Fruit fly (Drosophila melanogaster) whole organism, embryonic: ENCODE results near the gene Gart.
A peak's percentile ranks its signal among the peaks of the same experiment; 100 is the strongest.

Experiments
- Atf-2 ChIP-seq: fragments of 200-800 bp; sonication (Bioruptor generic); optimal IDR thresholded peaks from 2 replicates; lab custom pipeline; 2016; ENCODE audit warnings: missing biosample characterization, missing genetic modification characterization
- Atf6 ChIP-seq: fragments of 200-800 bp; sonication (Bioruptor generic); IDR thresholded peaks from 2 replicates; pipeline ENCODE4 v1.3.6; 2022; ENCODE audit warnings: missing biosample characterization, missing genetic modification characterization
- Blimp-1 ChIP-seq: fragments of 200-800 bp; sonication (Bioruptor generic); optimal IDR thresholded peaks from 3 replicates; lab custom pipeline; 2018; ENCODE audit warnings: missing biosample characterization, missing genetic modification characterization, mild to moderate bottlenecking, moderate library complexity, missing genetic modification reagents
- CG10267 ChIP-seq: fragments of 200-800 bp; sonication (Bioruptor generic); optimal IDR thresholded peaks from 2 replicates; lab custom pipeline; 2018; ENCODE audit warnings: missing biosample characterization, mild to moderate bottlenecking, missing genetic modification characterization, moderate library complexity
- CG10654 ChIP-seq: fragments of 200-800 bp; sonication (Bioruptor generic); optimal IDR thresholded peaks from 2 replicates; lab custom pipeline; 2016; ENCODE audit warnings: missing biosample characterization, missing genetic modification characterization
- CG12104 ChIP-seq: fragments of 200-800 bp; sonication (Bioruptor generic); optimal IDR thresholded peaks from 3 replicates; lab custom pipeline; 2016; ENCODE audit warnings: missing biosample characterization, missing genetic modification characterization
- CG12744 ChIP-seq: fragments of 200-800 bp; sonication (Bioruptor generic); optimal IDR thresholded peaks from 2 replicates; lab custom pipeline; 2016; ENCODE audit warnings: missing biosample characterization, missing genetic modification characterization
- CG14050 ChIP-seq: fragments of 200-800 bp; sonication (Bioruptor generic); IDR thresholded peaks from 3 replicates; pipeline ENCODE4 v1.3.6; 2022; ENCODE audit warnings: missing biosample characterization, missing genetic modification characterization
- CG14441 ChIP-seq: fragments of 200-800 bp; sonication (Bioruptor generic); IDR thresholded peaks from 2 replicates; pipeline ENCODE4 v1.3.6; 2022; ENCODE audit warnings: missing biosample characterization, missing genetic modification characterization
- CG15601 ChIP-seq: fragments of 200-800 bp; sonication (Bioruptor generic); optimal IDR thresholded peaks from 3 replicates; lab custom pipeline; 2019; ENCODE audit warnings: missing biosample characterization, mild to moderate bottlenecking, missing genetic modification characterization, moderate library complexity
- CG18011 ChIP-seq: fragments of 200-800 bp; sonication (Bioruptor generic); optimal IDR thresholded peaks from 2 replicates; lab custom pipeline; 2017; ENCODE audit warnings: missing biosample characterization, missing genetic modification characterization, mild to moderate bottlenecking, moderate library complexity, missing genotype
- CG18476 ChIP-seq: fragments of 200-800 bp; sonication (Bioruptor generic); optimal IDR thresholded peaks from 2 replicates; lab custom pipeline; 2016; ENCODE audit warnings: missing biosample characterization, mild to moderate bottlenecking, missing genetic modification characterization
- CG3065 ChIP-seq: fragments of 200-800 bp; sonication (Bioruptor generic); optimal IDR thresholded peaks from 2 replicates; lab custom pipeline; 2016; ENCODE audit warnings: missing biosample characterization, missing genetic modification characterization
- CG31365 ChIP-seq: fragments of 200-800 bp; sonication (Bioruptor generic); optimal IDR thresholded peaks from 2 replicates; lab custom pipeline; 2018; ENCODE audit warnings: missing biosample characterization, mild to moderate bottlenecking, missing genetic modification characterization
- CG34376 ChIP-seq: fragments of 200-800 bp; sonication (Bioruptor generic); optimal IDR thresholded peaks from 2 replicates; lab custom pipeline; 2018; ENCODE audit warnings: missing biosample characterization, mild to moderate bottlenecking, missing genetic modification characterization
- CG4328 ChIP-seq: fragments of 200-800 bp; sonication (Bioruptor generic); optimal IDR thresholded peaks from 3 replicates; lab custom pipeline; 2017; ENCODE audit warnings: missing biosample characterization, missing genetic modification reagents, missing genetic modification characterization
- CG43689 ChIP-seq: fragments of 200-800 bp; sonication (Bioruptor generic); IDR thresholded peaks from 2 replicates; pipeline ENCODE4 v1.3.6; 2022; ENCODE audit warnings: missing biosample characterization, missing genetic modification characterization
- CG5245 ChIP-seq: fragments of 200-800 bp; sonication (Bioruptor generic); optimal IDR thresholded peaks from 3 replicates; lab custom pipeline; 2016; ENCODE audit warnings: missing biosample characterization, missing genetic modification characterization
- CG6683 ChIP-seq: fragments of 200-800 bp; sonication (Bioruptor generic); optimal IDR thresholded peaks from 2 replicates; lab custom pipeline; 2017; ENCODE audit warnings: missing biosample characterization, mild to moderate bottlenecking, missing genetic modification characterization, missing genetic modification reagents
- CG6765 ChIP-seq: fragments of 200-800 bp; sonication (Bioruptor generic); optimal IDR thresholded peaks from 3 replicates; lab custom pipeline; 2017; ENCODE audit warnings: missing biosample characterization, mild to moderate bottlenecking, missing genetic modification characterization
- CG7963 ChIP-seq: fragments of 200-800 bp; sonication (Bioruptor generic); IDR thresholded peaks from 3 replicates; pipeline ENCODE4 v1.3.6; 2022; ENCODE audit warnings: missing biosample characterization, missing genetic modification characterization; ENCODE audit not compliant: partially characterized antibody
- CG9437 ChIP-seq: fragments of 200-800 bp; sonication (Bioruptor generic); optimal IDR thresholded peaks from 2 replicates; lab custom pipeline; 2018; ENCODE audit warnings: missing biosample characterization, mild to moderate bottlenecking, missing genetic modification characterization
- D19A ChIP-seq: fragments of 200-800 bp; optimal IDR thresholded peaks from 3 replicates; lab custom pipeline; 2019; ENCODE audit warnings: missing biosample characterization, mild to moderate bottlenecking, missing genetic modification characterization, moderate library complexity
- Dip3 ChIP-seq: fragments of 200-800 bp; sonication (Bioruptor generic); optimal IDR thresholded peaks from 3 replicates; lab custom pipeline; 2016; ENCODE audit warnings: missing biosample characterization, missing genetic modification characterization
- Dref ChIP-seq: fragments of 200-800 bp; sonication (Bioruptor generic); IDR thresholded peaks from 2 replicates; pipeline ENCODE4 v1.3.6; 2022; ENCODE audit warnings: missing biosample characterization, missing genetic modification characterization
- H15 ChIP-seq: fragments of 200-800 bp; sonication (Bioruptor generic); IDR thresholded peaks from 3 replicates; pipeline ENCODE4 v1.3.6; 2022; ENCODE audit warnings: missing biosample characterization, missing genetic modification characterization
- Nf-YA ChIP-seq: fragments of 200-800 bp; sonication (Bioruptor generic); IDR thresholded peaks from 2 replicates; pipeline ENCODE4 v1.3.6; 2022; ENCODE audit warnings: missing biosample characterization, missing genetic modification characterization
- Ravus ChIP-seq: fragments of 200-800 bp; sonication (Bioruptor generic); IDR thresholded peaks from 2 replicates; pipeline ENCODE4 v1.3.6; 2022; ENCODE audit warnings: missing biosample characterization, missing genetic modification characterization
- Rfx ChIP-seq: fragments of 200-800 bp; sonication (Bioruptor generic); IDR thresholded peaks from 2 replicates; pipeline ENCODE4 v1.3.6; 2022; ENCODE audit warnings: missing biosample characterization, missing genetic modification characterization
- Six4 ChIP-seq: fragments of 200-800 bp; sonication (Bioruptor generic); optimal IDR thresholded peaks from 2 replicates; lab custom pipeline; 2016; ENCODE audit warnings: missing biosample characterization, missing genetic modification characterization
- Tbp ChIP-seq: fragments of >200 bp; optimal IDR thresholded peaks from 2 replicates; lab custom pipeline; 2018; ENCODE audit warnings: missing biosample characterization, missing genetic modification characterization
- disco-r ChIP-seq: fragments of 200-800 bp; sonication (Bioruptor generic); optimal IDR thresholded peaks from 2 replicates; lab custom pipeline; 2016; ENCODE audit warnings: missing biosample characterization, missing genetic modification characterization
- dmrt99B ChIP-seq: fragments of 200-800 bp; sonication (Bioruptor generic); optimal IDR thresholded peaks from 2 replicates; lab custom pipeline; 2018; ENCODE audit warnings: missing biosample characterization, mild to moderate bottlenecking, missing genetic modification characterization, moderate library complexity
- ems ChIP-seq: fragments of 200-800 bp; sonication (Bioruptor generic); optimal IDR thresholded peaks from 3 replicates; lab custom pipeline; 2016; ENCODE audit warnings: missing biosample characterization, missing genetic modification characterization
- gce ChIP-seq: fragments of 200-800 bp; sonication (Bioruptor generic); IDR thresholded peaks from 3 replicates; pipeline ENCODE4 v1.3.6; 2022; ENCODE audit warnings: missing biosample characterization, missing genetic modification characterization
- gsb-n ChIP-seq: fragments of 200-800 bp; sonication (Bioruptor generic); optimal IDR thresholded peaks from 3 replicates; lab custom pipeline; 2018; ENCODE audit warnings: missing biosample characterization, mild to moderate bottlenecking, missing genetic modification characterization
- knrl ChIP-seq: fragments of 200-800 bp; sonication (Bioruptor generic); IDR thresholded peaks from 3 replicates; pipeline ENCODE4 v1.3.6; 2022; ENCODE audit warnings: missing biosample characterization, missing genetic modification characterization; ENCODE audit not compliant: partially characterized antibody
- lbe ChIP-seq: fragments of 200-800 bp; sonication (Bioruptor generic); optimal IDR thresholded peaks from 2 replicates; lab custom pipeline; 2016; ENCODE audit warnings: missing biosample characterization, mild to moderate bottlenecking, missing genetic modification characterization
- mirr ChIP-seq: fragments of 200-800 bp; sonication (Bioruptor generic); optimal IDR thresholded peaks from 3 replicates; lab custom pipeline; 2018; ENCODE audit warnings: missing biosample characterization, mild to moderate bottlenecking, missing genetic modification characterization
- odd ChIP-seq: fragments of 200-800 bp; sonication (Bioruptor generic); optimal IDR thresholded peaks from 2 replicates; lab custom pipeline; 2017; ENCODE audit warnings: missing biosample characterization, mild to moderate bottlenecking, missing genetic modification characterization
- onecut ChIP-seq: fragments of 200-800 bp; sonication (Bioruptor generic); IDR thresholded peaks from 2 replicates; pipeline ENCODE4 v1.3.6; 2022; ENCODE audit warnings: missing biosample characterization, missing genetic modification characterization
- otp ChIP-seq: fragments of 200-800 bp; sonication (Bioruptor generic); IDR thresholded peaks from 3 replicates; pipeline ENCODE4, ENCODE4 v1.3.6; 2022; ENCODE audit warnings: missing biosample characterization, missing genetic modification characterization
- salm ChIP-seq: fragments of 200-800 bp; sonication (Bioruptor generic); optimal IDR thresholded peaks from 2 replicates; lab custom pipeline; 2018; ENCODE audit warnings: missing biosample characterization, mild to moderate bottlenecking, missing genetic modification characterization
- schlank ChIP-seq: fragments of 200-800 bp; sonication (Bioruptor generic); optimal IDR thresholded peaks from 2 replicates; lab custom pipeline; 2018; ENCODE audit warnings: missing biosample characterization, mild to moderate bottlenecking, missing genetic modification characterization
- sens ChIP-seq: fragments of 200-800 bp; sonication (Bioruptor generic); peaks from one replicate; lab custom pipeline; 2016; ENCODE audit warnings: missing biosample characterization, missing genetic modification characterization
- sens-2 ChIP-seq: fragments of 200-800 bp; sonication (Bioruptor generic); IDR thresholded peaks from 2 replicates; pipeline ENCODE4 v1.3.6; 2022; ENCODE audit warnings: missing biosample characterization, missing genetic modification characterization
- sna ChIP-seq: fragments of 200-800 bp; sonication (Bioruptor generic); IDR thresholded peaks from 2 replicates; pipeline ENCODE4 v1.3.6; 2022; ENCODE audit warnings: missing biosample characterization, missing genetic modification characterization; ENCODE audit not compliant: partially characterized antibody
- tio ChIP-seq: fragments of 200-800 bp; sonication (Bioruptor generic); optimal IDR thresholded peaks from 2 replicates; lab custom pipeline; 2017; ENCODE audit warnings: missing biosample characterization, missing genetic modification characterization, inconsistent platforms
- vvl ChIP-seq: fragments of 200-800 bp; sonication (Bioruptor generic); IDR thresholded peaks from 2 replicates; pipeline ENCODE4 v1.3.6; 2022; ENCODE audit warnings: missing biosample characterization, missing genetic modification characterization
- zen ChIP-seq: fragments of 200-800 bp; sonication (Bioruptor generic); optimal IDR thresholded peaks from 3 replicates; lab custom pipeline; 2018; ENCODE audit warnings: missing biosample characterization, mild to moderate bottlenecking, missing genetic modification characterization, moderate library complexity

Gene Gart

DNA sequence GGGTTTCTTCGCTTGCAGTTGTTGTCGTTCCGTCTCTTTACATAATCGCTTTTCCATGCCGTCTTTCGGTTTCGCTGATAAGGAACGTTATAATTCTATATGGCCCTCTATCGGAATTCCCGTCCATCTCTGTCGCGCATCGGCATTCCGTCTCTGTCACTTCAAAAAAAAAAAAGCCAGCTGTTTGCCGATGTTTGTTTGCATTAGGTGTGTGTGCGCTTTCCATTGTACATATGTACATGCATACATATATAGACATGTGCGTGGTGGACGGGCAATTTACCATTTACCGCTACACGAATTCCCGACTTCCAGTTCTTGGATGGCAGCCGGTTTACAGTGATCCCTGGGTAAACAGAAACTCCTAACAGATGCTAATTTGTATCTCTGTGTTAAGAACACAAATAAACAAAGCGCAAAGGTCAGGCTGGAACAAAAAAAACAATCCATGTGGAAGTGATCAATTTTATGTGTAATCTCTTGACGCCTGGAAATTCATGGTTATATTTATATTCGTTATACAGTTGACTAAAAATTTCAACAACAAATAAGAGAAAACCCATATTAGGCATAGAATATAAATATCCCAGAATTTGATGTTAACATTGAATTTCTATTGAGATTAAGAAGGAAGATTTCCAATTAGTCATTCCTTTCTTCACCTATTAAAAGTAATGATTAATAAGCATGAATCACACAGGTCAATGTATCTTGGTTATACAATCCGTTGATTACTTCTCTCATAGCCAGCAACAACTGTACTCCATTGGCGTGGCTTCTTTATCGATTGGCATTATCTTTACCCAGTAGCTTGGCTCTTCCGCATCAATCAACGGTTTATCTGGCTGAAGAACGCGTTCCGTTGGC, 19.6 kb upstream of the Gart start (continued):
- TF ChIP-seq odd (GFP tag; lab: Kevin White, UChicago) (peak; percentile 11), CG12104 (GFP tag; lab: Kevin White, UChicago) (no peak), vvl (GFP tag; lab: Robert Waterston, UW) (no peak), H15 (0 out of 3 replicates have a peak, but pooled peaks have one; percentile 22), sens (peak; percentile 94), onecut (GFP tag; lab: Robert Waterston, UW) (peak; percentile 71), Ravus (no peak), CG14050 (GFP tag; lab: Robert Waterston, UW) (no peak), ems (no peak), CG6765 (GFP tag; lab: Kevin White, UChicago) (no peak), lbe (GFP tag; lab: Kevin White, UChicago) (no peak), CG14441 (no peak), otp (GFP tag; lab: Robert Waterston, UW) (peak; percentile 73), tio (GFP tag; lab: Kevin White, UChicago) (peak; percentile 25), CG10267 (tag; lab: Kevin White, UChicago) (no peak), CG15601 (peak; percentile 61), CG43689 (GFP tag; lab: Robert Waterston, UW) (no peak), CG7963 (no peak), Nf-YA (GFP tag; lab: Robert Waterston, UW) (no peak), gce (GFP tag; lab: Robert Waterston, UW) (no peak), CG12744 (GFP tag; lab: Kevin White, UChicago) (no peak), CG10654 (GFP tag; lab: Kevin White, UChicago) (no peak), CG18011 (no peak), CG9437 (no peak), Tbp (GFP tag; lab: Kevin White, UChicago) (no peak), CG5245 (GFP tag; lab: Kevin White, UChicago) (no peak), mirr (GFP tag; lab: Kevin White, UChicago) (no peak), sens-2 (GFP tag; lab: Robert Waterston, UW) (no peak), Blimp-1 (GFP tag; lab: Kevin White, UChicago) (peak; percentile 17), CG18476 (GFP tag; lab: Kevin White, UChicago) (peak; percentile 7), zen (tag; lab: Kevin White, UChicago) (no peak), CG34376 (GFP tag; lab: Kevin White, UChicago) (no peak), knrl (GFP tag; lab: Robert Waterston, UW) (no peak), Rfx (GFP tag; lab: Robert Waterston, UW) (peak; percentile 40; the same call in 1 of the 2 replicates), salm (no peak), sna (GFP tag; lab: Robert Waterston, UW) (no peak), Six4 (GFP tag; lab: Kevin White, UChicago) (no peak), disco-r (GFP tag; lab: Kevin White, UChicago) (no peak), CG3065 (GFP tag; lab: Kevin White, UChicago) (no peak), CG4328 (GFP tag; lab: Kevin White, UChicago) (no peak), gsb-n (tag; lab: Kevin White, UChicago) (peak; percentile 54), Atf-2 (no peak), Dip3 (GFP tag; lab: Kevin White, UChicago) (no peak), Dref (no peak), Atf6 (GFP tag; lab: Robert Waterston, UW) (no peak), CG31365 (tag; lab: Kevin White, UChicago) (no peak), D19A (tag; lab: Kevin White, UChicago) (no peak), dmrt99B (tag; lab: Kevin White, UChicago) (peak; percentile 25), schlank (tag; lab: Kevin White, UChicago) (no peak), CG6683 (no peak)
